Worm (Caenorhabditis elegans): ENCODE data around the gene clec-50.

clec-50 gene

DNA sequence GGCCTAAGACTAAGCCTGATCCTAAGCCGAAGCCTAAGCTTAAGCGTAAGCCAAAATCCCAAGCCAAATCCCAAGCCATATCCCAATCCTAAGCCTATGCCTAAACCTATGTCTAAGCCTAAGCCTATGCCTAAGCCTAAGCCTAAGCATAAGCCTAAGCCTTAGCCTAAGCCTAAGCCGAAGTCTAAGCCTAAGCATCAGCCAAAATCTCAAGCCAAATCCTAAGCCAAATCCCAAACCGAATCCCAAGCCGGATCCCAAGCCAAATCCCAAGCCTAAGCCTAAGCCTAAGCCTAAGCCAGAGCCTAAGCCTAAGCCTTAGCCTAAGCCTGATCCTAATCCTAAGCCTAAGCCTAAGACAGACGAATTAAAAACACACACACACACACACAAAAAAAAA is 8.0 kb downstream of the clec-50 start:
- no peak for TF ChIP-seq unc-62 (GFP tag; optimal IDR thresholded peaks at IDR 0.05)

DNA sequence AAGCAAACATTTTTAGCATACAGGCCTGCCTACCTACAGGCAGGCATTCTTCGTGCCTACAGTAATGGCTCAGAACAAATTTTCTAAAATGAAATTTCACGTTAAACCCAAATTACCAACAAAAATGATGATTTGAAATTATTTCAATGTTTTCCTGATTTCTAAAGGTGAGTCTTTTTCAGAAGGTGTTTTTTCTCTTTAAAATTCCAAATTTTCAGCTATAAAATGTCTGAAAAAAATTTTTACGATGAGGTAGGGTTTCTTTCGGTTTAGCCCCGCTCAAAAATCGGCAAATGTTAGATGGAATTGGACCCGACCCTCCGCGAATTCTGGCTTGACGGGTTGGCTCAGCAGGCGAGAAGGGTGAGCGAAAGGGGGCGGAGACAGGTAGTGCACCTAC is 9.3 kb downstream of the clec-50 start, which contains the start of gene W04E12.5:
Gene W04E12.5, plus strand, starts transcription at position 301 of the 400 bp plus-strand sequence.
- no peak for TF ChIP-seq unc-62 (GFP tag; optimal IDR thresholded peaks at IDR 0.05)

DNA sequence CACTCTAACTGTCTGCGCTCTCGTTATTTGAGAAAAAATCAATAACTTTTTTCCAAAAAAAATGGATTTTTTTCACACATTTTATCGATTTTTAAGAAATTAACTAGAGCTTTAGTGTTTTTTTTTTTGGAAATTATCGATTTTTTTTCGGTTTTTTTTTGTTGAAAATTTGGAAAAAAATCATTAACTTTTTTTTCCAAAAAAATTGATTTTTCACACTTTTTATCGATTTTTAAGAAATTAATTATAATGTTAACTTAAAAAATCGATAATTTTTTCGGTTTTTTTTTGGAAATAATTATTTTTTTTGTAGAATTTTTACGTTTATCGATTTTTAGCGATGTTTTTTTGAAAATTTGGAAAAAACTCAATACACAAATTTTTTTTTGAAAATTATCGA is 11.0 kb downstream of the clec-50 start:
- no peak for TF ChIP-seq unc-62 (GFP tag; optimal IDR thresholded peaks at IDR 0.05)

DNA sequence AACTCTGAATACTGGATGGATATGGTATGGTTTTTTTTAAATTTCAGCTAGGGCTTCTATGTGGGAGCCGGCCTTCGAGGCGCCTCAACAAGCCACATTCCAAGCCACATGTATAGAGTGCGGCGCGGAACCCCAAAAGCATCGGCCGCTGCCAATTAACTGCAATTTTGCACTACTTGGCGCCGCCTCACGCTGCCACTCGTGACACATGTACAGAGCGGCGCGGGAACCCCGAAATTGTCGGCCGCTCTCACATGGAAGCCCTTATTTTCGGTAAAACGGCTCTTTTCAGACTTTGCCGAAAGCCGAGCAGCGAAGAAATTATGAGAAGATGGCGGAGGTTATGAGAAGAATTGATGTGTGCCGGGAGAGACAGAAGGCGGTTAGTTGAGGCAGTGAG is 11.4 kb downstream of the clec-50 start:
- TF ChIP-seq unc-62 (GFP tag; optimal IDR thresholded peaks at IDR 0.05) = no peak

DNA sequence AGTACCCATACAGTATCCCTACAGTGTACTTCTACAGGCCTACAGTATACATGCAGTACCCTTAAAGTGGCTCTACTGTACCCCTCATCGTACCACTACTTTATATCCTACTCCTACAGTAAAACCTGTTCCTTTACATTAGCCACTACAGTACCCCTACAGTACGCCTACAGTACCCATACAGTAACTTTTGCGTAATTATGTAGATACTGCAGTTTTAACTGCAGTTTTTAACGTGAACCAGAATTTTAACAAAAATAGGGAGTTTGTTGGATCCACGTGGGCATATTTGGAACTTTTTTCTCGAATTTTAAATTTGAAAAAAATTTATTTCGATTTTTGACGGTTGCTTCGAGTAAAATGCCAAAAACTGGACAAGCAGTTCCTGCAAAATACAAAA is 11.9 kb downstream of the clec-50 start, which contains the start of gene W04E12.4:
Gene W04E12.4, plus strand, starts transcription at position 301 of the 400 bp plus-strand sequence.
- TF ChIP-seq unc-62 (GFP tag; optimal IDR thresholded peaks at IDR 0.05) = no peak

DNA sequence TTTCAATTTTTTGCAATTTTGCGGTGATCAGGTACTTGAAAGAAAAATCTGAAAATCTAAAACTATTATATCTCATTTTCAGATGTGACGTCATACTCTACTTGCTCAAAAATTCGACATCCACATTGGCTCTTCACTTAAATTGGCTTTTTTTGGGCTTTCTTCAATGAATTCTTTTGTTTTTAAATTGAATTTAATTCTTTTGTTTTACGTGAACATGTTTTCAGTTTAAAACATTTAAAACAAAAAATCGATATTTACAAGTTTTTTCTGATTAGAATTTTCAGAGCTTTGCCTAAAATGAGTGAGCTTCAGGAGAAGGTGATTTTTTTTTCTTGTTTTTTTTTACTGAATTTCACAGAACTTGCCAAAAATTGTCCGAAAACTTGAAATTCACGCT is 13.5 kb downstream of the clec-50 start, which contains the start of gene W04E12.3:
Gene W04E12.3, plus strand, starts transcription at position 301 of the 400 bp plus-strand sequence.
- TF ChIP-seq unc-62 (GFP tag; optimal IDR thresholded peaks at IDR 0.05) = no peak

DNA sequence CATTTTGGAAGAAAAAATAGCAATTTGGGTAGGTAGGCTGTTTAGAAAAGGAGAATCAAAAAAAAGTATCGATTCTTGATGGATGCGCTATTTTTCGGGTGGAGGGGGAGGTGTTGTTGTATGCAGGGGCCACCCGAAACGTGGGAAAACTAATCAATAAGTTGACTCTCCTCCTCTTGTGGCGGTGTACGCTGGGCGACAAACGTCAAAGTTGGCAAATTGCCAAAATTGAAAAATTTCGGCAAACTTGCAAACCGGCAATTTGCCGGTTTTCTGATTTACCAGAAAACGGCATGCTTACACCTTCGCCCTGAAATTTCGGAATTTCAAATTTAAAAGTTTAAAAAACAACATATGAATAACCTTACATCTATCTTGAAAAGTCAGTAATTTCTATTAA is 14.1 kb downstream of the clec-50 start, which contains the start of gene W04E12.2:
Gene W04E12.2, minus strand, starts transcription at position 101 of the 400 bp plus-strand sequence.
- TF ChIP-seq unc-62 (GFP tag; optimal IDR thresholded peaks at IDR 0.05) = no peak

DNA sequence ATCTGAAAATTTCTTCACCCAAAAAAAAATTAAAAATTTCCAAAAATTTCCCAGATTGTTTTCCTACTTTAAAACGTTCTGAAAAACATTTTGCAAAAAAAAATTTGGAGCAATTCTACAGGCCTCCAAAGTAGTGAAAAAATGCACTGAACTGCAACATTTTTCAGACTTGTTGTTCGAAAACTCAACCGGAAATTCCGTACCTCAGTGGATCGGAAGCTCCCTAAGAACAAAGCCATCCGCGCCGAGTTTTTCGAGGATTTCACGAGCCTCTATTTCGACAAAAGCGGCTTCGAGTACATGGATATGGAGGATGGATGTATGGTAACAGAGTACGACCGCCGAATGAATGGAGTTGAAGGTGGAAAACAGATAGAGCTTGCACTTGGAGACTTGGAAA is 17.1 kb downstream of the clec-50 start, which contains the start of gene fbxa-131:
Gene fbxa-131, plus strand, starts transcription at position 301 of the 400 bp plus-strand sequence.
- no peak for TF ChIP-seq unc-62 (GFP tag; optimal IDR thresholded peaks at IDR 0.05)

DNA sequence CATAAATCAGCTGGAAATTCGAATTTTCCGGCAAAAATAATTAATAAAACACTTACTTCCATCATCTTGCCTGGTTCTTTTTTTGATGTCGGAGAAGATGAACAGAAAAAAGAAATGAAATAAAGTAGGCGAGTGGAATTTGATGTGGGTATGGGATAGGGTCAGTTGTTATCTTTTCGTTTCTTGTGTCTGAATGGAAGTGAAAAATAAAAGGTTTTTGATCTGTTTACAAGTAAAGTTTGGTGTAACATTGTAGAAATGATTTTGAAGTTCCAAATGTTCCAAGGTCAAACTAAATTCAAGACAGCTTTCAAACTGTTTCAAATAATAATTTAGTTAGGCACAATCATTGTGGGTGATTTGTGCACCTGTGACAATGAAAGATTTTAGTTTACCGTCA is 17.7 kb downstream of the clec-50 start, which contains the start of gene W04E12.7:
Gene W04E12.7, minus strand, starts transcription at position 101 of the 400 bp plus-strand sequence.
- no peak for TF ChIP-seq unc-62 (GFP tag; optimal IDR thresholded peaks at IDR 0.05)

DNA sequence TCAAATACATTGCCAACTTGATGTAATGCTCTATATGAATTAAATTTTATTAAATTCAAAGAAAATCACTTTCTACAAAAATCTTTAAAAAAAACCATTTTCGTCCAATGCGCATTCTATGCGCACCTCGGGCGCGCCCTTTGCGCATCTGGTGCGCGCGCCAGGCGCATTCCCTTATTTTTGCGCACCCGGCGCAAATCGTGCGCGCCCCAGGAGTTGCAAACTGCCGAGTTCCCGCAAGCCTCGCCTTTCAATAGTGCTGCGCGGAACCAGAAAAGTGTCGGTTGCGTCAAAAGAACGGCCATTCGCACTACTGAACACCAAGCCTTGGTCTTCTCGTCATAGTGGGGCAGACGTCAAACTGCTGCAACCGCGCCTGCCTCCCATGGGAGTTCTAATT is 21.4 kb downstream of the clec-50 start:
- TF ChIP-seq unc-62 (GFP tag; optimal IDR thresholded peaks at IDR 0.05) = no peak

DNA sequence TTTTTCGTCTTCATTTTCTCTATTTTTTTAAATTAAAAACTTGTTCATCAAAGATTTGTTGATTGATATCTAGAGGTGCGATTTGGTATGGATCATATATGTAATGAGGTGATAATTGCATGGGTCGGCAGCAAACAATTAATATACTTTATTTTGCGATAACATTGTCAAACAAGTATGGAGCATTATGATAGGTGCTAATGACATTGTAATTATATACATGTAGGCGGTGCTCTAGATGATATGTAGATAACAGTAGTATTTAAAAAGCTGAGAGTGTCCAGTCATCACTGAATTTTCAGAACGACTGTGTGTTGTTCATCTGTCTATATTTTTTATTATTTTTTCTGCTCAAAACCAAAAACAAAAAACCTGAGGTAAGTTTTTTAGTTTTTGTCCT is 24.9 kb downstream of the clec-50 start, which contains the start of gene Y116F11A.1:
Gene Y116F11A.1, plus strand, starts transcription at position 301 of the 400 bp plus-strand sequence.
- TF ChIP-seq unc-62 (GFP tag; optimal IDR thresholded peaks at IDR 0.05) = no peak

DNA sequence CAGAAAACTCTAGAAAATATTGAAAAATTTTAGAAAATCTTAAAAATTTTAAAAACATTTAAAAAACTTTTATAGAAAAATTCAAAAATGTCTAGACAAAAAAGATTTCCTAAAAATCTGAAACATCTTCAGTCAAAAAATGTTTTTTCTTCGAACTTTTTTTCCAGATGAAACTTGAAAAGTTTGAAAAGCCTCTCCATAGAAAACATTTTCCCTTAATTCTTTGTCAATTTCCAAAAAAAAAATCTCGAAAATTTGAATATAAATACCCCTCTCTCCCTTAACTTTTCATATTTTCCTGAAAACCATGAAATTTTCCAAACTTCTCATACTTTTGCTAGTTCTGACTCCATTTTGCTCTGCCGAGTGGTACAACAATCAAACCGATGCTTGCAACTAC is 26.4 kb downstream of the clec-50 start, which contains the start of gene Y116F11A.3:
Gene Y116F11A.3, plus strand, starts transcription at position 301 of the 400 bp plus-strand sequence.
- no peak for TF ChIP-seq unc-62 (GFP tag; optimal IDR thresholded peaks at IDR 0.05)

DNA sequence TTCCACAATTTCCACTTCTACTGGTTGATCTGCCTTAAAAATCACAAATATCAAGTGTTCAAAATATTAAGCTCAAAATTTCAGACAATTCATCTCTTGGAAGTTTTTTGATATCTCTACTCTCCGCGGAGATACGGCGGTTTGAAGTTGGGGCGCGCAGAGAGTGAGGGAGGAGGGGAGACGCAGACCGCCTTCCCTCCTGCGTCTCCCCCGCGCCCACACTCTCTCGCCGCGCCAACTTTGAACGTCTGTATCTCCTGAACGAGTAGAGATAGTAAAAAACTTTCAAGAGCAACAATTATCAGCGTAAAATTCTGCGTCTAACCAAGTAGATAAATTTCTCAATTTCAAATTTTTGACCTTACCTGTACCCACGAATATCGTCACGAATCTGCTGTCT is 27.2 kb downstream of the clec-50 start:
- no peak for TF ChIP-seq unc-62 (GFP tag; optimal IDR thresholded peaks at IDR 0.05)

DNA sequence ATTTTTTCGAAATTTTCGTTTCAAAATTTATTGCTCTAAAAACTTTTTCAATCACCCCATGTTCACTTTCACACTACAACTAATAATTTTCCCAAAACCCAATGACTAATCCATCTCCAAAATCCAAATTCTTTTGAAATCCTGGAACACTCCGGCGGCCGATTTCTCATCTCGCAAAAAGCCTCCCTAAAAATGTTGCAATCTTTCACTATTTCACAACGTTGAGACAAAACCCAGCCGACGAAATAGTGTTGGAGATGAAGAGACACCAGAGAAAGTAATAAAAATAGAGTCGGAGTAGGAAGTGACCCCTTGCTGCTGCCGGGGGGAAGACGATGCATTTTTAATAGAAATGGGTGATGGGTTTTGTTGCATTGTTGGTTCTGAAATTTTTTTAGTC is 30.6 kb downstream of the clec-50 start:
- no peak for TF ChIP-seq unc-62 (GFP tag; optimal IDR thresholded peaks at IDR 0.05)

DNA sequence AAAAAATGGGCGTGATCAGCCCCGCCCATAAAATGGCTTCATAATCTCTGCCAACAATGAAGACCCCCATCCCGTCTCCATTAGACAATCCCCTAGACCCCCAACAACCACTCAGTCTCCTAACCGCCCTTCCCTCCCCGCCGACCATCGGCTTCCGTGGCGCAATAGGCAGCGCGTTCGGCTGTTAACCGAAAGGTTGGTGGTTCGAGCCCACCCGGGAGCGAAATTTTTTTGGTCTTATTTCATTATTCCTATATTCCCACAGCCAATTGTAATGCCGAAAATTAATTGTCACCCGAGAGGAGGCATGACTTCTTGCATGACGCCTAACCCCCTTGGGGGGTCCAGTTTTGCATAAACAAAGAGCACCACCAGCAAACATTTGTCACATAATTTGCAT is 32.3 kb downstream of the clec-50 start:
- no peak for TF ChIP-seq unc-62 (GFP tag; optimal IDR thresholded peaks at IDR 0.05)

DNA sequence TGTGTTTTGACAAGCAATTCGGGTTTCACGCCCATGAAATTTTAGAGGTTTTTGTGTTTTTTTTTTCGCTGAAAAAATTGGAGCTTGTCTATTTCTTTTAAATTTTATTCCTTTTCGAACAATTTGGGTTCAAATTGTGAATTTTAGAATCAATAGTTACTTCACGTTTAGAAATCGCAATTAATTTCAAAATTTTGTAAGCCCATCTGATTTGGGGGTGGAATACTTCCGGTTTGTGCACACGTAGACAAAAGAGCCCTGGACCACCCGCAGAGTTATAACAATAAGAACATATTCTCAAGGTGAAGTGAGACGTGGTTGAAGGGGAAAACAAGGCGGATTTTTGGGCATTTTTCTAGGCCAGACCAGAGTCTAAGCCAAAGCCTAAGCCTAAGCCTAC is 35.9 kb downstream of the clec-50 start, which contains the start of gene Y116F11A.6:
Gene Y116F11A.6, plus strand, starts transcription at position 301 of the 400 bp plus-strand sequence.
- no peak for TF ChIP-seq unc-62 (GFP tag; optimal IDR thresholded peaks at IDR 0.05)

DNA sequence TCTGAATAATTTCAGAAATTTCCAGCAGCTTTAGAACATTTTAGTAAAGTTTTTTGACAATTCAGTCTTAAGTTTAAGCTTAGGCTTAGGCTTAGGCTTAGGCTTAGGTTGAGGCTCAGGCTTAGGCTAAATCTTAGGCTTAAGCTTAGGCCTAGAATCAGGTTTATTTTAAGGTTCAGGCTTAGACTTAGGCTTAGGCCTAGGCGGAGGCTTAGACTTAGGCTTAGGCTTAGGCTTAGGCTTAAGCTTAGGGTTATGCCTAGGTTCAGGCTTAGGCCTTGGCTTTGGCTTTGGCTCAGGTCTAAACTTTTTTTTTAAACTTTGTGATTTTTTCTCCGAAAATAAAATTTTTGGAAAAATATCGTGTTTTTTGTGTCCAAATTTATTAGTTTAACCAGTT is 36.5 kb downstream of the clec-50 start:
- no peak for TF ChIP-seq unc-62 (GFP tag; optimal IDR thresholded peaks at IDR 0.05)

DNA sequence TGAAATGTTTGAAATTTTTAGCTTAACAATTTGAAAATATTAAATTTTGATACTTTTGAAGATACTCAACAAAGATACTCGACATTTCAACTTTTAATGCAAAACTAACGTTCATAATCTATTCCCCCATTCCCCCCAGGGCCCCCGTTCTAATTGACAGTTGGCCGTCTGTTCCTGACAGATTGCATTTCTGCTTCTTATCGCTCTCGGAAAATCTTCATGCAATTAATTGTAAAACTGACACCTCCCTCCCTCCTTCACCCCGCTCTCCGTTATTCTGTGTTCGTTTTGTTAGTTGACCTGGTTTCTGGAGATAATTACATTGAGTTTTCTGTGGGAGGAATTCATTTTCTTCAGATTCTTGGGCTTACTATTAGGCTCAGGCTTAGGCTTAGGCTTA is 37.2 kb downstream of the clec-50 start:
- TF ChIP-seq unc-62 (GFP tag; optimal IDR thresholded peaks at IDR 0.05) = no peak

Data from whole organism, dauer.